Worm (Caenorhabditis elegans): ENCODE measurements around the gene Y17G9B.5.

The Y17G9B.5 gene

ce11 chrIV:4749728-4750278 is at the start of gene Y17G9B.5, which contains the start of gene rpl-20:
Y17G9B.5 (plus strand) TSS chrIV:4750240.
rpl-20 (minus strand) TSS chrIV:4749778.
- TF ChIP-seq ceh-34 (tag; optimal IDR thresholded peaks at IDR 0.05) (peak; percentile 98), Y22D7AL.16 (tag; optimal IDR thresholded peaks at IDR 0.05) (peak; percentile 41), ama-1 (optimal IDR thresholded peaks at IDR 0.05) (no peak), elt-4 (tag; optimal IDR thresholded peaks at IDR 0.05) (no peak), ttx-3 (tag; optimal IDR thresholded peaks at IDR 0.05) (peak; percentile 80), mec-3 (tag; optimal IDR thresholded peaks at IDR 0.05; ENCODE audit: borderline replicate concordance) (no peak), hlh-8 (tag; optimal IDR thresholded peaks at IDR 0.05) (peak; percentile 72), hlh-30 (tag; optimal IDR thresholded peaks at IDR 0.05; ENCODE audit: insufficient read depth) (peak; percentile 75), hlh-15 (tag; optimal IDR thresholded peaks at IDR 0.05) (peak; percentile 51), pha-4 (tag; optimal IDR thresholded peaks at IDR 0.05) (no peak), ceh-6 (GFP tag; optimal IDR thresholded peaks at IDR 0.05) (peak; percentile 60), fkh-10 (GFP tag; optimal IDR thresholded peaks at IDR 0.05) (peak; percentile 92), hlh-13 (GFP tag; optimal IDR thresholded peaks at IDR 0.05) (peak; percentile 62), C38D4.7 (GFP tag; optimal IDR thresholded peaks at IDR 0.05) (peak; percentile 49), unc-86 (tag; optimal IDR thresholded peaks at IDR 0.05) (peak; percentile 96), K09A11.1 (tag; optimal IDR thresholded peaks at IDR 0.05; ENCODE audit: insufficient read depth) (peak; percentile 86), pax-1 (tag; optimal IDR thresholded peaks at IDR 0.05) (peak; percentile 85), C08G9.2 (tag; optimal IDR thresholded peaks at IDR 0.05) (peak; percentile 70), unc-3 (GFP tag; conservative IDR thresholded peaks at IDR 0.05) (peak; percentile 80), unc-3 (tag; optimal IDR thresholded peaks at IDR 0.05) (peak; percentile 83), K02D7.2 (tag; optimal IDR thresholded peaks at IDR 0.05) (peak; percentile 72), ref-2 (tag; optimal IDR thresholded peaks at IDR 0.05) (peak; percentile 99), ceh-31 (tag; optimal IDR thresholded peaks at IDR 0.05) (peak; percentile 93), ahr-1 (tag; optimal IDR thresholded peaks at IDR 0.05) (peak; percentile 68), zip-5 (tag; optimal IDR thresholded peaks at IDR 0.05) (peak; percentile 48), sox-4 (tag; optimal IDR thresholded peaks at IDR 0.05) (peak; percentile 58), ceh-2 (tag; optimal IDR thresholded peaks at IDR 0.05) (peak; percentile 63), ceh-18 (tag; optimal IDR thresholded peaks at IDR 0.05) (peak; percentile 97), lin-11 (tag; optimal IDR thresholded peaks at IDR 0.05) (peak; percentile 60), npax-4 (tag; optimal IDR thresholded peaks at IDR 0.05) (no peak), T23F11.4 (GFP tag; optimal IDR thresholded peaks at IDR 0.05) (peak; percentile 79), dmd-4 (tag; optimal IDR thresholded peaks at IDR 0.05; ENCODE audit: borderline replicate concordance) (no peak), rnt-1 (tag; optimal IDR thresholded peaks at IDR 0.05) (peak; percentile 97), che-1 (tag; optimal IDR thresholded peaks at IDR 0.05) (peak; percentile 49), tbx-7 (tag; optimal IDR thresholded peaks at IDR 0.05) (peak; percentile 61), dve-1 (tag; optimal IDR thresholded peaks at IDR 0.05) (peak; percentile 94), pros-1 (tag; optimal IDR thresholded peaks at IDR 0.05) (peak; percentile 86), madf-2 (tag; optimal IDR thresholded peaks at IDR 0.05) (peak; percentile 88), sdc-2 (tag; optimal IDR thresholded peaks at IDR 0.05) (peak; percentile 68), nhr-11 (tag; optimal IDR thresholded peaks at IDR 0.05) (peak; percentile 55), ceh-48 (tag; optimal IDR thresholded peaks at IDR 0.05) (peak; percentile 77), hlh-6 (tag; optimal IDR thresholded peaks at IDR 0.05) (no peak), odd-2 (tag; optimal IDR thresholded peaks at IDR 0.05) (no peak), nfya-1 (tag; optimal IDR thresholded peaks at IDR 0.05) (peak; percentile 99), gmeb-2 (tag; optimal IDR thresholded peaks at IDR 0.05) (peak; percentile 80), tbx-2 (tag; optimal IDR thresholded peaks at IDR 0.05) (peak; percentile 97), ceh-24 (tag; optimal IDR thresholded peaks at IDR 0.05) (peak; percentile 47), ceh-30 (tag; optimal IDR thresholded peaks at IDR 0.05) (peak; percentile 99), F13H6.1 (tag; optimal IDR thresholded peaks at IDR 0.05) (peak; percentile 78), pqm-1 (tag; optimal IDR thresholded peaks at IDR 0.05) (peak; percentile 81), ceh-19 (GFP tag; optimal IDR thresholded peaks at IDR 0.05) (peak; percentile 76), ets-4 (tag; optimal IDR thresholded peaks at IDR 0.05) (peak; percentile 93), ceh-45 (GFP tag; IDR thresholded peaks at IDR 0.05) (peak; percentile 45; the same call in 1 of the 2 replicates)

Measured in whole organism, late embryonic.